Worm (Caenorhabditis elegans) whole organism, L2 larva: ENCODE data around the gene Y55F3C.10.
A peak's percentile ranks its signal among the peaks of the same experiment; 100 is the strongest.

Source experiments
- C34F6.9 ChIP-seq: fragments of 150-350 bp; optimal IDR thresholded peaks from 2 replicates; lab custom pipeline; 2014; ENCODE audit warnings: missing biosample characterization, missing genetic modification characterization
- F13H6.1 ChIP-seq: sonication (generic microtip); optimal IDR thresholded peaks from 2 replicates; lab custom pipeline; 2016; ENCODE audit warnings: missing genetic modification characterization, missing compliant biosample characterization
- R02D3.7 ChIP-seq: fragments of 150-350 bp; optimal IDR thresholded peaks from 2 replicates; lab custom pipeline; 2014; ENCODE audit warnings: missing biosample characterization, missing genetic modification characterization
- Y55F3AM.14 ChIP-seq: fragments of 200-800 bp; sonication (Bioruptor generic); optimal IDR thresholded peaks from 2 replicates; lab custom pipeline; 2018; ENCODE audit warnings: mild to moderate bottlenecking, missing genetic modification characterization, missing compliant biosample characterization
- ZK546.5 ChIP-seq: sonication (generic microtip); optimal IDR thresholded peaks from 2 replicates; lab custom pipeline; 2017; ENCODE audit warnings: missing biosample characterization, missing genetic modification characterization
- alr-1 ChIP-seq: fragments of 150-350 bp; optimal IDR thresholded peaks from 2 replicates; lab custom pipeline; 2014; ENCODE audit warnings: missing biosample characterization, missing genetic modification characterization
- aly-2 ChIP-seq: fragments of 150-350 bp; optimal IDR thresholded peaks from 2 replicates; lab custom pipeline; 2014; ENCODE audit warnings: missing biosample characterization, missing genetic modification characterization
- ama-1 ChIP-seq: fragments of 150-350 bp; optimal IDR thresholded peaks from 2 replicates; lab custom pipeline; 2018; ENCODE audit warnings: inconsistent platforms
- ceh-16 ChIP-seq: fragments of 150-350 bp; optimal IDR thresholded peaks from 2 replicates; lab custom pipeline; 2014; ENCODE audit warnings: missing biosample characterization, missing genetic modification characterization
- ceh-82 ChIP-seq: fragments of 150-350 bp; optimal IDR thresholded peaks from 2 replicates; lab custom pipeline; 2014; ENCODE audit warnings: missing biosample characterization, missing genetic modification characterization
- egl-27 ChIP-seq: sonication (generic microtip); optimal IDR thresholded peaks from 3 replicates; lab custom pipeline; 2017; ENCODE audit warnings: missing biosample characterization, missing genetic modification reagents, missing genetic modification characterization
- elt-1 ChIP-seq: fragments of 150-350 bp; optimal IDR thresholded peaks from 2 replicates; lab custom pipeline; 2014; ENCODE audit warnings: missing biosample characterization, missing genetic modification characterization
- elt-3 ChIP-seq: sonication (generic microtip); optimal IDR thresholded peaks from 2 replicates; lab custom pipeline; 2017; ENCODE audit warnings: missing biosample characterization, missing genetic modification characterization
- fos-1 ChIP-seq: fragments of 150-350 bp; optimal IDR thresholded peaks from 2 replicates; lab custom pipeline; 2014; ENCODE audit warnings: missing biosample characterization, missing genetic modification characterization
- lin-39 ChIP-seq: fragments of 150-350 bp; optimal IDR thresholded peaks from 2 replicates; lab custom pipeline; 2014; ENCODE audit warnings: missing biosample characterization, missing genetic modification reagents, missing genetic modification characterization
- lsy-2 ChIP-seq, 2 experiments: fragments of 150-350 bp in 1 of 2; sonication (generic microtip) in 1 of 2; optimal IDR thresholded peaks; 2 replicates each; lab custom pipeline; 2014 to 2017; ENCODE audit warnings: missing biosample characterization in 2 of 2, missing genetic modification characterization in 2 of 2
- mab-5 ChIP-seq: fragments of 150-350 bp; optimal IDR thresholded peaks from 2 replicates; lab custom pipeline; 2014; ENCODE audit warnings: missing biosample characterization, missing genetic modification characterization
- nhr-10 ChIP-seq: sonication (generic microtip); optimal IDR thresholded peaks from 2 replicates; lab custom pipeline; 2017; ENCODE audit warnings: missing biosample characterization, missing genetic modification characterization
- nhr-11 ChIP-seq: fragments of 150-350 bp; optimal IDR thresholded peaks from 2 replicates; lab custom pipeline; 2014; ENCODE audit warnings: missing biosample characterization, missing genetic modification characterization
- nhr-12 ChIP-seq: fragments of 150-350 bp; optimal IDR thresholded peaks from 2 replicates; lab custom pipeline; 2014; ENCODE audit warnings: missing biosample characterization, missing genetic modification characterization
- nhr-21 ChIP-seq: fragments of 150-350 bp; optimal IDR thresholded peaks from 2 replicates; lab custom pipeline; 2014; ENCODE audit warnings: missing biosample characterization, missing genetic modification characterization
- nhr-23 ChIP-seq: fragments of 150-350 bp; optimal IDR thresholded peaks from 2 replicates; lab custom pipeline; 2014; ENCODE audit warnings: missing biosample characterization, missing genetic modification reagents, missing genetic modification characterization
- nhr-237 ChIP-seq: fragments of 150-350 bp; optimal IDR thresholded peaks from 2 replicates; lab custom pipeline; 2014; ENCODE audit warnings: missing biosample characterization, missing genetic modification characterization
- nhr-6 ChIP-seq: fragments of 150-350 bp; optimal IDR thresholded peaks from 2 replicates; lab custom pipeline; 2014; ENCODE audit warnings: missing biosample characterization, missing genetic modification characterization
- nhr-77 ChIP-seq: fragments of 150-350 bp; optimal IDR thresholded peaks from 2 replicates; lab custom pipeline; 2014; ENCODE audit warnings: missing biosample characterization, missing genetic modification characterization
- peb-1 ChIP-seq: fragments of 150-350 bp; optimal IDR thresholded peaks from 2 replicates; lab custom pipeline; 2014; ENCODE audit warnings: missing biosample characterization, missing genetic modification characterization
- skn-1 ChIP-seq: sonication (generic microtip); optimal IDR thresholded peaks from 2 replicates; lab custom pipeline; 2017; ENCODE audit warnings: missing biosample characterization, missing genetic modification characterization
- sma-3 ChIP-seq: sonication (generic microtip); optimal IDR thresholded peaks from 2 replicates; lab custom pipeline; 2016; ENCODE audit warnings: missing genetic modification reagents, missing genetic modification characterization, missing compliant biosample characterization
- sma-9 ChIP-seq, 2 experiments: fragments of 150-350 bp in 1 of 2; sonication (generic microtip) in 1 of 2; optimal IDR thresholded peaks; 2 replicates each; lab custom pipeline; 2014 to 2016; ENCODE audit warnings: missing genetic modification characterization in 2 of 2, mild to moderate bottlenecking in 1 of 2, missing biosample characterization in 1 of 2, missing compliant biosample characterization in 1 of 2, missing genetic modification reagents in 1 of 2, moderate library complexity in 1 of 2
- unc-39 ChIP-seq: fragments of 150-350 bp; optimal IDR thresholded peaks from 2 replicates; lab custom pipeline; 2014; ENCODE audit warnings: missing biosample characterization, missing genetic modification characterization
- unc-55 ChIP-seq: fragments of 150-350 bp; sonication (generic microtip); optimal IDR thresholded peaks from 3 replicates; lab custom pipeline; 2014; ENCODE audit warnings: missing biosample characterization, missing genetic modification reagents, missing genetic modification characterization
- unc-62 ChIP-seq: fragments of 150-350 bp; optimal IDR thresholded peaks from 2 replicates; lab custom pipeline; 2014; ENCODE audit warnings: missing biosample characterization, missing genetic modification reagents, missing genetic modification characterization
- zag-1 ChIP-seq: fragments of 150-350 bp; optimal IDR thresholded peaks from 2 replicates; lab custom pipeline; 2014; ENCODE audit warnings: missing biosample characterization, missing genetic modification characterization
- ztf-1 ChIP-seq: fragments of 200-800 bp; sonication (Bioruptor generic); conservative IDR thresholded peaks from 2 replicates; pipeline ENCODE4 v1.3.6; 2022; ENCODE audit warnings: missing genetic modification characterization, missing compliant biosample characterization
- ztf-11 ChIP-seq: sonication (generic microtip); optimal IDR thresholded peaks from 2 replicates; lab custom pipeline; 2017; ENCODE audit warnings: missing biosample characterization, missing genetic modification characterization
- ztf-4 ChIP-seq: fragments of 150-350 bp; optimal IDR thresholded peaks from 2 replicates; lab custom pipeline; 2014; ENCODE audit warnings: missing biosample characterization, missing genetic modification characterization

Gene Y55F3C.10

ce11 chrIV:740674-741073 is 21.4 kb upstream of the Y55F3C.10 start:
- TF ChIP-seq lin-39 (tag; lab: Kevin White, UChicago) = no peak
- peak; percentile 13 for TF ChIP-seq sma-9 (GFP tag; optimal IDR thresholded peaks at IDR 0.05; lab: Kevin White, UChicago)
- TF ChIP-seq sma-9 (tag; optimal IDR thresholded peaks at IDR 0.05; lab: Kevin White, UChicago) = no peak
- TF ChIP-seq F13H6.1 = peak; percentile 56
- peak; percentile 93 for TF ChIP-seq mab-5 (tag; lab: Kevin White, UChicago)

ce11 chrIV:736447-736846 is 17.2 kb upstream of the Y55F3C.10 start, which contains the start of gene kvs-5:
kvs-5 (plus strand) TSS chrIV:736747.
- TF ChIP-seq ceh-82 (tag; lab: Kevin White, UChicago) = no peak
- TF ChIP-seq elt-3 (tag; lab: Kevin White, UChicago) = no peak
- no peak for TF ChIP-seq nhr-11
- no peak for TF ChIP-seq unc-55 (GFP tag; lab: Kevin White, UChicago)
- TF ChIP-seq ztf-1 (GFP tag; lab: Robert Waterston, UW) = no peak

- TF ChIP-seq lsy-2 (tag; optimal IDR thresholded peaks at IDR 0.05; lab: Kevin White, UChicago) (no peak), nhr-12 (tag; lab: Kevin White, UChicago) (no peak), Y55F3AM.14 (GFP tag; lab: Kevin White, UChicago) (no peak), ceh-16 (tag; lab: Kevin White, UChicago) (no peak), ZK546.5 (tag; lab: Kevin White, UChicago) (no peak), nhr-10 (tag; lab: Kevin White, UChicago) (no peak), ztf-4 (no peak), unc-55 (GFP tag; lab: Kevin White, UChicago) (no peak), nhr-237 (no peak), nhr-77 (tag; lab: Kevin White, UChicago) (no peak), C34F6.9 (tag; lab: Kevin White, UChicago) (no peak), sma-3 (GFP tag; lab: Kevin White, UChicago) (no peak), ama-1 (lab: Kevin White, UChicago) (no peak), nhr-11 (no peak), nhr-6 (tag; lab: Kevin White, UChicago) (no peak), mab-5 (tag; lab: Kevin White, UChicago) (no peak), egl-27 (tag; lab: Kevin White, UChicago) (no peak), ztf-11 (tag; lab: Kevin White, UChicago) (no peak)
Observed at ce11 chrIV:730937-731336, 11.7 kb upstream of the Y55F3C.10 start, which contains the start of gene srt-24. srt-24 (minus strand) TSS chrIV:731037.

- TF ChIP-seq peb-1 (no peak), Y55F3AM.14 (GFP tag; lab: Kevin White, UChicago) (no peak)
- TF ChIP-seq, all 48 proteins: peak for 0
Observed at ce11 chrIV:728095-728494, 8.8 kb upstream of the Y55F3C.10 start, which contains the start of gene Y55F3C.9. Y55F3C.9 (minus strand) TSS chrIV:728195.

- TF ChIP-seq fos-1 (no peak), nhr-21 (no peak)
Observed at ce11 chrIV:716323-716722, 2.9 kb downstream of the Y55F3C.10 start, which contains the start of gene clec-164. clec-164 (plus strand) TSS chrIV:716623.

ce11 chrIV:715433-715832 is 3.8 kb downstream of the Y55F3C.10 start:
- TF ChIP-seq nhr-77 (tag; lab: Kevin White, UChicago) (no peak), R02D3.7 (tag; lab: Kevin White, UChicago) (no peak), ceh-16 (tag; lab: Kevin White, UChicago) (no peak), unc-62 (GFP tag; lab: Kevin White, UChicago) (no peak), nhr-12 (tag; lab: Kevin White, UChicago) (no peak), mab-5 (tag; lab: Kevin White, UChicago) (no peak), aly-2 (tag; lab: Kevin White, UChicago) (no peak), sma-9 (GFP tag; optimal IDR thresholded peaks at IDR 0.05; lab: Kevin White, UChicago) (no peak), sma-9 (tag; optimal IDR thresholded peaks at IDR 0.05; lab: Kevin White, UChicago) (no peak), egl-27 (tag; lab: Kevin White, UChicago) (no peak), nhr-23 (tag; lab: Kevin White, UChicago) (no peak), nhr-21 (no peak), alr-1 (tag; lab: Kevin White, UChicago) (no peak), zag-1 (no peak), skn-1 (tag; lab: Kevin White, UChicago) (no peak), unc-39 (tag; lab: Kevin White, UChicago) (no peak), nhr-11 (no peak), elt-1 (no peak), sma-3 (GFP tag; lab: Kevin White, UChicago) (no peak)
- TF ChIP-seq, all 48 proteins: peak for 0
